Worm (Caenorhabditis elegans) whole organism, mixed stage, embryonic: ENCODE data around the gene Y17G9B.8.

Experiments used
- nhr-76 ChIP-seq: sonication (generic microtip); optimal IDR thresholded peaks from 2 replicates; lab custom pipeline; 2017; ENCODE audit warnings: missing biosample characterization, missing genetic modification characterization
- unc-120 ChIP-seq: sonication (generic microtip); optimal IDR thresholded peaks from 2 replicates; lab custom pipeline; 2017; ENCODE audit warnings: missing genetic modification characterization, missing compliant biosample characterization; ENCODE audit not compliant: poor library complexity, severe bottlenecking
- ztf-11 ChIP-seq: fragments of 150-350 bp; optimal IDR thresholded peaks from 2 replicates; lab custom pipeline; 2014; ENCODE audit warnings: missing biosample characterization, missing genetic modification characterization

DNA sequence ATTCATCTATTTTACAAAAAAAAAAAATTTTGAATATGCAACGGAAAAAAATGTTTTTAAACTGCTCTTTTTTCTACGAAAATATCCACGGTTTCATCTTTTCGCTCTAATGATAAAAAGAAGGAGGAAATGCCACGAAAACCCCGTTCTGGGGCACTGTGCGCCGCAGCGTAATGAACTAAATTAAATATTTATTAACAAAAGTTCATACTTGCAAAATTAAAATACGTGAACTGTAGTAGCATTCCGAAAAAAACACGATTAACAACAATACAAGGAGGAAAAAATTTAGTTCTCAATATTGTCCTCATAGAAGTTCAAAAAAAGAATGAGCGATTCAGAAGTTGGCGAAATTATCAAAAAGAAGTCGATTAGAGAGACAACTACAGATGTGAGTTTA, 30.8 kb upstream of the Y17G9B.8 start, which contains the start of gene R11E3.1:
- TF ChIP-seq ztf-11 (tag; lab: Kevin White, UChicago) (no peak), nhr-76 (tag; lab: Kevin White, UChicago) (no peak), unc-120 (tag; lab: Kevin White, UChicago) (no peak)
